Fruit fly (Drosophila melanogaster): ENCODE data around the gene CG31347.

Gene CG31347

dm6 chr3R:12644621-12645310 is 47.6 kb downstream of the CG31347 start:
- no peak for TF ChIP-seq CG17801 (GFP tag; optimal IDR thresholded peaks at IDR 0.05; ENCODE audit: partially characterized antibody)

dm6 chr3R:12642051-12642532 is 50.3 kb downstream of the CG31347 start, which contains the start of gene CG6753:
TSS of gene CG6753 (minus strand) at chr3R:12642482.
- no peak for TF ChIP-seq CG17801 (GFP tag; optimal IDR thresholded peaks at IDR 0.05; ENCODE audit: partially characterized antibody)

Measured in ovary, adult (tissue).